Fruit fly (Drosophila melanogaster): ENCODE measurements around the gene Mcm5.

DNA sequence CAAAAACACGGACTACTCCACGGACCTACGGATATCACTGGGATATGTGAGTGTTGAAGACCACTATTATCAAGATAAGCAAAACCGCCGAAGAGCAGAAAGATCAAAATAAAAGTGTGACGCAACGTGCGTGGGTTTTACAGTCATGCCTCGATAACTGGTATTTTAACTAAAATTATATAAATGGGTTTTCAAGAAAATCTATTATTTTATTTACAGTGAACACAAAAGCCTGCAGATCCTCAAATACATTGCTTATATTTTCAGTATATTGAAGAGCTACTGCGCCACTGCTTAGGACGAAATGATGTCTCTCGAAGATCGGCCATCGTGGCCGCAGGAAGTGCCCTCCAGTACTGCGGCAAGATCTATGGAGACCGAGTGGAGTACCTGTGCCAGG lies 26.3 kb upstream of the Mcm5 start:
- TF ChIP-seq h (optimal IDR thresholded peaks at IDR 0.05): no peak
- TF ChIP-seq ttk (optimal IDR thresholded peaks at IDR 0.05): no peak
- TF ChIP-seq insv (optimal IDR thresholded peaks at IDR 0.05): no peak
- TF ChIP-seq Myc (optimal IDR thresholded peaks at IDR 0.05): no peak
- no peak for TF ChIP-seq psq (optimal IDR thresholded peaks at IDR 0.05)

Data from Kc167 (cell line).